Worm (Caenorhabditis elegans) whole organism, L2 larva: ENCODE results near the gene ZK757.10.

Experiments used
- C34F6.9 ChIP-seq: fragments of 150-350 bp; optimal IDR thresholded peaks from 2 replicates; lab custom pipeline; 2014; ENCODE audit warnings: missing biosample characterization, missing genetic modification characterization
- F13H6.1 ChIP-seq: sonication (generic microtip); optimal IDR thresholded peaks from 2 replicates; lab custom pipeline; 2016; ENCODE audit warnings: missing genetic modification characterization, missing compliant biosample characterization
- R02D3.7 ChIP-seq: fragments of 150-350 bp; optimal IDR thresholded peaks from 2 replicates; lab custom pipeline; 2014; ENCODE audit warnings: missing biosample characterization, missing genetic modification characterization
- Y55F3AM.14 ChIP-seq: fragments of 200-800 bp; sonication (Bioruptor generic); optimal IDR thresholded peaks from 2 replicates; lab custom pipeline; 2018; ENCODE audit warnings: mild to moderate bottlenecking, missing genetic modification characterization, missing compliant biosample characterization
- alr-1 ChIP-seq: fragments of 150-350 bp; optimal IDR thresholded peaks from 2 replicates; lab custom pipeline; 2014; ENCODE audit warnings: missing biosample characterization, missing genetic modification characterization
- blmp-1 ChIP-seq: sonication (generic microtip); optimal IDR thresholded peaks from 2 replicates; lab custom pipeline; 2017; ENCODE audit warnings: missing genetic modification characterization, mild to moderate bottlenecking, missing compliant biosample characterization, antibody characterized with exemption, moderate library complexity; ENCODE audit not compliant: insufficient read depth
- ceh-16 ChIP-seq: fragments of 150-350 bp; optimal IDR thresholded peaks from 2 replicates; lab custom pipeline; 2014; ENCODE audit warnings: missing biosample characterization, missing genetic modification characterization
- crh-2 ChIP-seq: sonication (generic microtip); optimal IDR thresholded peaks from 2 replicates; lab custom pipeline; 2017; ENCODE audit warnings: missing biosample characterization, missing genetic modification characterization
- dmd-4 ChIP-seq: sonication (generic microtip); optimal IDR thresholded peaks from 2 replicates; lab custom pipeline; 2017; ENCODE audit warnings: missing biosample characterization, missing genetic modification characterization
- egl-27 ChIP-seq: sonication (generic microtip); optimal IDR thresholded peaks from 3 replicates; lab custom pipeline; 2017; ENCODE audit warnings: missing biosample characterization, missing genetic modification reagents, missing genetic modification characterization
- elt-1 ChIP-seq: fragments of 150-350 bp; optimal IDR thresholded peaks from 2 replicates; lab custom pipeline; 2014; ENCODE audit warnings: missing biosample characterization, missing genetic modification characterization
- elt-3 ChIP-seq: sonication (generic microtip); optimal IDR thresholded peaks from 2 replicates; lab custom pipeline; 2017; ENCODE audit warnings: missing biosample characterization, missing genetic modification characterization
- fos-1 ChIP-seq: fragments of 150-350 bp; optimal IDR thresholded peaks from 2 replicates; lab custom pipeline; 2014; ENCODE audit warnings: missing biosample characterization, missing genetic modification characterization
- gmeb-1 ChIP-seq: fragments of 150-350 bp; optimal IDR thresholded peaks from 2 replicates; lab custom pipeline; 2014; ENCODE audit warnings: missing biosample characterization, missing genetic modification characterization
- lin-11 ChIP-seq: fragments of 150-350 bp; sonication (generic microtip); optimal IDR thresholded peaks from 2 replicates; lab custom pipeline; 2014; ENCODE audit warnings: missing biosample characterization, missing genetic modification characterization, inconsistent platforms, mixed read lengths
- lin-13 ChIP-seq: fragments of 150-350 bp; optimal IDR thresholded peaks from 2 replicates; lab custom pipeline; 2014; ENCODE audit warnings: missing biosample characterization, missing genetic modification reagents, missing genetic modification characterization
- lin-39 ChIP-seq: fragments of 150-350 bp; optimal IDR thresholded peaks from 2 replicates; lab custom pipeline; 2014; ENCODE audit warnings: missing biosample characterization, missing genetic modification reagents, missing genetic modification characterization
- mbf-1 ChIP-seq: sonication (generic microtip); optimal IDR thresholded peaks from 2 replicates; lab custom pipeline; 2017; ENCODE audit warnings: missing biosample characterization, missing genetic modification characterization
- mdl-1 ChIP-seq, 2 experiments: fragments of 150-350 bp in 1 of 2; sonication (generic microtip) in 1 of 2; optimal IDR thresholded peaks; 2 replicates each; lab custom pipeline; 2017; ENCODE audit warnings: missing biosample characterization in 2 of 2, missing genetic modification characterization in 2 of 2
- nhr-10 ChIP-seq: sonication (generic microtip); optimal IDR thresholded peaks from 2 replicates; lab custom pipeline; 2017; ENCODE audit warnings: missing biosample characterization, missing genetic modification characterization
- nhr-129 ChIP-seq: fragments of 150-350 bp; optimal IDR thresholded peaks from 2 replicates; lab custom pipeline; 2014; ENCODE audit warnings: missing biosample characterization, missing genetic modification characterization
- nhr-21 ChIP-seq: fragments of 150-350 bp; optimal IDR thresholded peaks from 2 replicates; lab custom pipeline; 2014; ENCODE audit warnings: missing biosample characterization, missing genetic modification characterization
- nhr-237 ChIP-seq: fragments of 150-350 bp; optimal IDR thresholded peaks from 2 replicates; lab custom pipeline; 2014; ENCODE audit warnings: missing biosample characterization, missing genetic modification characterization
- nhr-77 ChIP-seq: fragments of 150-350 bp; optimal IDR thresholded peaks from 2 replicates; lab custom pipeline; 2014; ENCODE audit warnings: missing biosample characterization, missing genetic modification characterization
- peb-1 ChIP-seq: fragments of 150-350 bp; optimal IDR thresholded peaks from 2 replicates; lab custom pipeline; 2014; ENCODE audit warnings: missing biosample characterization, missing genetic modification characterization
- sem-4 ChIP-seq: fragments of 150-350 bp; optimal IDR thresholded peaks from 2 replicates; lab custom pipeline; 2014; ENCODE audit warnings: missing biosample characterization, missing genetic modification reagents, missing genetic modification characterization
- snpc-4 ChIP-seq: fragments of 150-350 bp; optimal IDR thresholded peaks from 2 replicates; lab custom pipeline; 2014; ENCODE audit warnings: missing biosample characterization, missing genetic modification characterization
- unc-39 ChIP-seq: fragments of 150-350 bp; optimal IDR thresholded peaks from 2 replicates; lab custom pipeline; 2014; ENCODE audit warnings: missing biosample characterization, missing genetic modification characterization
- unc-55 ChIP-seq: fragments of 150-350 bp; sonication (generic microtip); optimal IDR thresholded peaks from 3 replicates; lab custom pipeline; 2014; ENCODE audit warnings: missing biosample characterization, missing genetic modification reagents, missing genetic modification characterization
- unc-62 ChIP-seq: fragments of 150-350 bp; optimal IDR thresholded peaks from 2 replicates; lab custom pipeline; 2014; ENCODE audit warnings: missing biosample characterization, missing genetic modification reagents, missing genetic modification characterization
- ztf-1 ChIP-seq: fragments of 200-800 bp; sonication (Bioruptor generic); conservative IDR thresholded peaks from 2 replicates; pipeline ENCODE4 v1.3.6; 2022; ENCODE audit warnings: missing genetic modification characterization, missing compliant biosample characterization

ZK757.10 gene

DNA sequence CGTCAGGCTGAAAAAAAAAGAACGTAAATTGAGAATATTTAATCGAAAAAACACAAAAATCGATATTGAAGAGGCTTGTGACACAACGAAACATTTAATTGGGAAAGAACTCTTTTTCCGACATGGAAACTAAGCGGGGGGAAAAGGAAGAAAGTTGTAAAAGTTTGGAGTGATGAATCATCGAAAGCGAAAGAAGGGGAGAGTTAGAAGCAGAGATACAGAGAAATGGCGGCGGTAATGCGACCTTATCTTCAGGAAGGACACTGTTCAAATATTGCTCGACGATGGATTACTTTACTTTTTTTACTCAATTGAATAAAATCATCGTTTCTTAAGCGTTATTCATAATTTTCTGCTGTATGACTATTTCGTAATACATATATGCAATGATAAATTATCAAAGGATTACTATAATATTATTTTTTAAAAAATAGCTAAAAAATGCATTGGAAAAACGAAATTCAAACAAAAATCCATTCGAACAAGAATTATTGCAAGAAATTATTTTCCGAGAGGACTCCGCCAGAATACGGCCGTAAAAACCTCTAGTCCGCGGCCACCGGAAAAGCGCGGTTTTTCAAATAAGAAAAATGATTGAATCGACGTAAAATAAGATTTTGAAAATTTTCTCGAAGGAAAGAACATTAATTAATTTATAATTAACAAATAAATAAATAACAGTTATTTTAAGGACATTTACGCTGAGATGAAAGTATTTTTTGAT is 9.1 kb upstream of the ZK757.10 start, which contains the start of gene dhhc-4 (continued):
- no peak for TF ChIP-seq mbf-1
- TF ChIP-seq nhr-77: no peak
- peak; percentile 25 for TF ChIP-seq snpc-4 (tag; lab: Kevin White, UChicago)
- no peak for TF ChIP-seq elt-1 (tag; lab: Kevin White, UChicago)
- peak; percentile 5 for TF ChIP-seq crh-2 (tag; lab: Kevin White, UChicago)

DNA sequence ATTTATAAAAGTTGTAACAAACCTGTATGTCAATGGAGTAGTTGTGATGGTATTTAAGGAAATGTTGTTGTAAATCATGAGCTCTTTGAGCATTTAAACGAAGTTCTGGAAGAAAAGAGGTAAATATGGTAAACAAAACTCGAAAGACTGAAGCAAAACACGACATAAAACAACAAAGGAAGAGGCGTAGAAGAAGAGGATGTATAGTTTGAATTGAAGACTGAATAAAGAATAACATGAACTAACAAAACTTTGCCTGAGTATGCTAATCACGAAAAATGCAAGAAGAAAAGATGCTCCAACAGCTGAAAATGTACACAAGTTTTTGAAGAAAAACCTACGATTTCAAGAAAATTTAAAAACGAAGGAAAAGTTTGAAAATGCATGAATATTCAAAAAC is 6.0 kb upstream of the ZK757.10 start, which contains the start of gene ZK757.1:
Gene ZK757.1 (minus strand): TSS at position 101 of the 400 bp plus-strand sequence.
- TF ChIP-seq unc-55 (GFP tag; lab: Kevin White, UChicago) (no peak), elt-1 (tag; lab: Kevin White, UChicago) (no peak), nhr-129 (no peak), Y55F3AM.14 (GFP tag; lab: Kevin White, UChicago) (no peak), peb-1 (tag; lab: Kevin White, UChicago) (no peak)

DNA sequence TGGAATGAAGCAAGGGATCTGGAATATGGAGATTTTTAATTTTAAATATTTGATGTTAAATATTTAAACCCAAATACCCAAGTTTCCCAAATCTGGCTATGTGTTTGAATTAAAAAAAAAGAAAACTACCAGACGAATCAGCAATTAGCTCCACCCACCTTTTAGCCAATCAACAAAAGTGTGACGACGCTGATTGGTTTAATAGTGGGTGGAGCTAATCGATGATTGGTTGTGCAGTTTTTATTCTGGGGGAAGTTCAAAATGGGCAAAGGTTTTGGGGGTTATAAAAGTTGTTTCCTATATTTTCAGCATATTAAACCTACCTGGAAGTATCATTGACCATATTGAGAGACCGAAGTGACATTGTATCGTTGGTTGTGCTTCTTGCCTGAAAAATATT is 2.5 kb upstream of the ZK757.10 start:
- TF ChIP-seq nhr-10 (tag; lab: Kevin White, UChicago) (no peak), unc-39 (tag; lab: Kevin White, UChicago) (no peak), peb-1 (tag; lab: Kevin White, UChicago) (no peak), elt-3 (tag; lab: Kevin White, UChicago) (no peak), ztf-1 (no peak), nhr-77 (no peak), lin-13 (no peak), nhr-21 (tag; lab: Kevin White, UChicago) (no peak), gmeb-1 (tag; lab: Kevin White, UChicago) (no peak), snpc-4 (tag; lab: Kevin White, UChicago) (no peak), ceh-16 (tag; lab: Kevin White, UChicago) (no peak), egl-27 (tag; lab: Kevin White, UChicago) (no peak), Y55F3AM.14 (GFP tag; lab: Kevin White, UChicago) (no peak)

DNA sequence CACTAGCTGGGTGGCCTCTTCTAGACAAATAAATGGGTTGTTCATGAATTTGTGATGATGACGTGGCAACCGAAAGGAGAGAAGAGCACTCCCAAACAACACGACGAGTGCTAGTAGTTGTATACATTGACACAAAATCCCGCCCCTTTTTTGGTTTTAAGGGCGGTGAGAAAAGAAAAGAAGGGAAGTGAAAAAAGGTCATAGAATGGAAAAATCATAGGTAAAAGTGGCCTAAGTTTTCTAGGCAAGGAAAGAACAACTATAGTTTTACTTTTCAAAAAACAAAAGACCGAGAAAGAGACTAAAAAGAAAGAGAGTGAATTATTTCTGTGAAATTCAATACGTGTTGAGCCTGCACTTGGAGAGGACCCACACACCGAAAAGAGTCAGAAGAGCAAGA is 1.8 kb downstream of the ZK757.10 start, which contains the start of gene ZK757.2:
Gene ZK757.2 (minus strand): TSS at position 101 of the 400 bp plus-strand sequence.
- TF ChIP-seq nhr-237 (tag; lab: Kevin White, UChicago): no peak
- no peak for TF ChIP-seq lin-11
- TF ChIP-seq peb-1 (tag; lab: Kevin White, UChicago): no peak
- no peak for TF ChIP-seq elt-1 (tag; lab: Kevin White, UChicago)
- TF ChIP-seq unc-62: no peak
- no peak for TF ChIP-seq crh-2 (tag; lab: Kevin White, UChicago)
- no peak for TF ChIP-seq gmeb-1 (tag; lab: Kevin White, UChicago)
- no peak for TF ChIP-seq R02D3.7
- TF ChIP-seq nhr-21 (tag; lab: Kevin White, UChicago): no peak
- no peak for TF ChIP-seq F13H6.1 (tag; lab: Kevin White, UChicago)
- no peak for TF ChIP-seq alr-1
- TF ChIP-seq nhr-129: no peak
- TF ChIP-seq lin-39 (tag; lab: Kevin White, UChicago): no peak
- no peak for TF ChIP-seq mdl-1 (tag; optimal IDR thresholded peaks at IDR 0.05; lab: Kevin White, UChicago)
- no peak for TF ChIP-seq unc-55 (GFP tag; lab: Kevin White, UChicago)

DNA sequence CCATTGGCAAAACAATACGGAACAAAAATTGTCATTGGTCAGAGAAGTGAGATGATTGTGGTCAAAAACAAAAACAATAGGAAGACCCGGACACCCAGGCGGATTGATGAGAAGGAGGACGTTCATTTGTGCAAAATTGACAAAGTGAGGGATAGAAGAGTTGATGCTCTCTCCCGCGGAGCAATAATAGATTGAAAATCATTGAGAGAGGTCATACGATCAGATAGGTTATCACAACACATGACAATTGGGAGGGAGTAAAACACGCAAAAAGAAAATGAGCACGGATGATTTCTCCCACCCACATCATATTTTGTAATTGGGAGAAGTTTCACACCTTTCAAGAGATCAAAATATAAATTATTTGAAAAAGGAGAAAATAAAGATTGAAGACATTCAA is 8.6 kb downstream of the ZK757.10 start:
- TF ChIP-seq fos-1 (tag; lab: Kevin White, UChicago): no peak
- peak; percentile 45 for TF ChIP-seq F13H6.1 (tag; lab: Kevin White, UChicago)
- TF ChIP-seq C34F6.9: peak; percentile 35
- TF ChIP-seq R02D3.7: no peak
- TF ChIP-seq blmp-1 (tag; lab: Kevin White, UChicago): no peak
- TF ChIP-seq sem-4: no peak
- no peak for TF ChIP-seq mbf-1
- TF ChIP-seq dmd-4 (tag; lab: Kevin White, UChicago): no peak
- TF ChIP-seq nhr-129: peak; percentile 52
- TF ChIP-seq, all 48 proteins: peak for 3

DNA sequence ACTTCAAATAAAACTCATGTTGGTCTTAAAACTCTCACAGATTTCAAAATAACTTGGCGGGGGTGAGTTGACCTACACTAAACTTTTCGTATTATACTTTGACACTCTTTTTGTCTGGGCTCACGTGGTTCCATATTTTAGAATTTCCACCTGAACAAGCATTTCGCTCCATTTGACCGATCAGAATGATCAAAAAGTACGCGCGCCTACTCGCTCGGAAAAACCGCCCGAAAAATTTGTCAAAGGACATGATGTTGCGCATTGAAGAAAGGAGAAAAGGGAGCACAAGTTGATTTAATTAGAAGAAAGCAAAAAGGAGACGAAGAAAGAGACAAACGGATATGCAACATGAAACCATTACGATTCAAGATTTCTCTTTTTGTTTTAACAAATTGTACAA is 9.3 kb downstream of the ZK757.10 start:
- TF ChIP-seq C34F6.9 (peak; percentile 1), unc-62 (no peak), F13H6.1 (tag; lab: Kevin White, UChicago) (no peak)
